Worm (Caenorhabditis elegans): ENCODE results near the gene F38E9.1.

ce11 chrX:16519517-16519916, 48.7 kb downstream of the F38E9.1 start, which contains the start of gene T25D1.1:
- TF ChIP-seq fkh-10 (GFP tag; optimal IDR thresholded peaks at IDR 0.05), result no peak
- TF ChIP-seq elt-4 (tag; optimal IDR thresholded peaks at IDR 0.05), result no peak
- no peak for TF ChIP-seq nfya-1 (tag; optimal IDR thresholded peaks at IDR 0.05)
- no peak for TF ChIP-seq pqm-1 (tag; optimal IDR thresholded peaks at IDR 0.05)
- TF ChIP-seq ceh-34 (tag; optimal IDR thresholded peaks at IDR 0.05), result no peak
